Fruit fly (Drosophila melanogaster): Measurements from ENCODE around the gene Smyd5.

Gene Smyd5

dm6 chr3R:21224230-21224629 lies 5.6 kb upstream of the Smyd5 start (continued):
- TF ChIP-seq CG33557 (GFP tag; optimal IDR thresholded peaks at IDR 0.05) (no peak), tgo (GFP tag; IDR thresholded peaks at IDR 0.05) (peak; percentile 24; the same call in 1 of the 3 replicates), Doc3 (GFP tag; IDR thresholded peaks at IDR 0.05; ENCODE audit: partially characterized antibody) (no peak), CG6175 (GFP tag; IDR thresholded peaks at IDR 0.05) (no peak), bigmax (GFP tag; optimal IDR thresholded peaks at IDR 0.05) (no peak), CG18011 (GFP tag; optimal IDR thresholded peaks at IDR 0.05) (no peak), CG1024 (GFP tag; IDR thresholded peaks at IDR 0.05) (no peak), fd96Cb (tag; optimal IDR thresholded peaks at IDR 0.05) (no peak), exex (tag; optimal IDR thresholded peaks at IDR 0.05) (no peak), CG1233 (GFP tag; optimal IDR thresholded peaks at IDR 0.05) (no peak), CG3726 (GFP tag; IDR thresholded peaks at IDR 0.05) (no peak), trem (tag; optimal IDR thresholded peaks at IDR 0.05) (no peak), esg (GFP tag; conservative IDR thresholded peaks at IDR 0.05) (no peak), MBD-R2 (GFP tag; IDR thresholded peaks at IDR 0.05) (no peak), CG4282 (GFP tag; optimal IDR thresholded peaks at IDR 0.05) (no peak), Sox100B (GFP tag; optimal IDR thresholded peaks at IDR 0.05) (no peak), CG16779 (GFP tag; IDR thresholded peaks at IDR 0.05) (peak; percentile 20; the same call in 1 of the 2 replicates), Sry-β (GFP tag; optimal IDR thresholded peaks at IDR 0.05) (no peak), Oaz (GFP tag; IDR thresholded peaks at IDR 0.05) (no peak), CG8924 (tag; optimal IDR thresholded peaks at IDR 0.05) (no peak), CG10979 (tag; optimal IDR thresholded peaks at IDR 0.05) (no peak), bowl (GFP tag; IDR thresholded peaks at IDR 0.05) (no peak), Mes4 (GFP tag; optimal IDR thresholded peaks at IDR 0.05) (no peak), HLH54F (GFP tag; optimal IDR thresholded peaks at IDR 0.05) (no peak), gro (GFP tag; optimal IDR thresholded peaks at IDR 0.05) (no peak), CG2889 (GFP tag; IDR thresholded peaks at IDR 0.05) (no peak), kay (GFP tag; optimal IDR thresholded peaks at IDR 0.05) (no peak), D (optimal IDR thresholded peaks at IDR 0.05) (no peak), D (GFP tag; optimal IDR thresholded peaks at IDR 0.05) (no peak), Xbp1 (GFP tag; optimal IDR thresholded peaks at IDR 0.05) (no peak), CG7745 (tag; optimal IDR thresholded peaks at IDR 0.05) (no peak), CG2875 (GFP tag; optimal IDR thresholded peaks at IDR 0.05) (no peak), Hr78 (GFP tag; optimal IDR thresholded peaks at IDR 0.05) (no peak), gcm (GFP tag; optimal IDR thresholded peaks at IDR 0.05) (peak; percentile 20), Dip3 (GFP tag; optimal IDR thresholded peaks at IDR 0.05) (no peak), CG34224 (GFP tag; IDR thresholded peaks at IDR 0.05; ENCODE audit: partially characterized antibody) (no peak; the same call in 2 of the 3 replicates), CG13775 (GFP tag; optimal IDR thresholded peaks at IDR 0.05) (no peak), eve (GFP tag; optimal IDR thresholded peaks at IDR 0.05) (no peak), en (GFP tag; optimal IDR thresholded peaks at IDR 0.05) (no peak), lmd (GFP tag; IDR thresholded peaks at IDR 0.05) (peak; percentile 28; the same call in 1 of the 2 replicates), stc (GFP tag; IDR thresholded peaks at IDR 0.05) (0 out of 2 replicates have a peak, but pooled peaks have one; percentile 22), Bdp1 (GFP tag; optimal IDR thresholded peaks at IDR 0.05) (no peak), odd (GFP tag; optimal IDR thresholded peaks at IDR 0.05) (no peak), GATAe (GFP tag; conservative IDR thresholded peaks at IDR 0.05) (no peak), NC2α (GFP tag; optimal IDR thresholded peaks at IDR 0.05) (no peak), CG8359 (GFP tag; optimal IDR thresholded peaks at IDR 0.05; ENCODE audit: borderline replicate concordance) (no peak), Neu2 (GFP tag; optimal IDR thresholded peaks at IDR 0.05; ENCODE audit: borderline replicate concordance) (no peak), tna (GFP tag; IDR thresholded peaks at IDR 0.05; ENCODE audit: partially characterized antibody) (no peak), Dp (GFP tag; optimal IDR thresholded peaks at IDR 0.05) (peak; percentile 60), dpn (GFP tag; optimal IDR thresholded peaks at IDR 0.05) (peak in 1 of 2 experiments; percentile 24), klu (GFP tag; IDR thresholded peaks at IDR 0.05) (peak; percentile 8; the same call in 1 of the 2 replicates)
